Worm (Caenorhabditis elegans): ENCODE results near the gene mrg-1.

DNA sequence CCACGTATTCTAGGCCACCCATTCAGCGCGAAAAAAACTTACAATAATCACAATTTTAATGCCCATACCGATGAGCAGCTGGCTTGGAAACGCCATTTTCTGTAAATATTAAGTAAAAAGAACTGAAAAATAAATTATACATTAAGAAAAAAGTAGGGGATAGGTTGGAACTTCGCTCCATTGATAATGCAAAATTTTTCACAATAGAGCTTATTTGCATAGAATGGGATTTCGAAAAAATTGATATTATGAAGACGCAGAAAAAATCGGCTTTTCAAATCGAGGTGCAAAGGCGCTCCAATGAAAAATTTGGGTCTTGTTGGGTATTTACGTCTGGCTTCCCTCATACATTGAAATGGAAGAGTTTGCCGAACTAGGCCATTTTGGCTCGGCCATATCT lies 44.1 kb upstream of the mrg-1 start, which contains the start of gene Y37D8A.16:
- TF ChIP-seq ztf-23 (GFP tag; IDR thresholded peaks at IDR 0.05) (no peak), klf-2 (GFP tag; conservative IDR thresholded peaks at IDR 0.05) (no peak), T22C8.4 (GFP tag; IDR thresholded peaks at IDR 0.05) (no peak), med-1 (GFP tag; optimal IDR thresholded peaks at IDR 0.05; ENCODE audit: insufficient read depth) (no peak), cog-1 (tag; optimal IDR thresholded peaks at IDR 0.05) (no peak), flt-1 (GFP tag; IDR thresholded peaks at IDR 0.05) (no peak), tab-1 (GFP tag; IDR thresholded peaks at IDR 0.05) (no peak), ref-1 (GFP tag; conservative IDR thresholded peaks at IDR 0.05) (no peak), ztf-29 (GFP tag; IDR thresholded peaks at IDR 0.05) (no peak)
